Worm (Caenorhabditis elegans): ENCODE measurements around the gene fars-2.

fars-2 gene

DNA sequence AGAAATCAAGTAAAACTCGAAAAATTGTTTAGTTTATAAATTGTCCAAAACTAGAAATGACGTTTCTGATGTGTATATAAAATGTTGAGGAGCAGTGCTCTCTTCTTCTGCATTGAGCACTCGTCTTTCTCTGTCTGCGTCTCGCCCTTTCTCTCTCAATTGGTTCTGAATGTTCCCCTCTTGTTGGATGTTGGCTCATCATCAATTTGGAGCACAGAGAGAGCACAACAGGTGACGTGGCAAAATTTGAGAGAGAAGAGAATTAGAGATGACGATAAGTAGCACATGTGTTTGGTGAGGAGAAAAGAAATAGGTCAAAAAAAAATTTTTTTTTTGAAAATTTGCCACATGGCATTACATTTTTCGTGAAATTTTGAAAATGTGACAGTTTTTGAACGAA lies 9.7 kb downstream of the fars-2 start (continued):
- TF ChIP-seq sem-4 (tag; optimal IDR thresholded peaks at IDR 0.05) (peak; percentile 23), unc-55 (GFP tag; optimal IDR thresholded peaks at IDR 0.05) (peak; percentile 58), nhr-10 (tag; optimal IDR thresholded peaks at IDR 0.05) (no peak)

DNA sequence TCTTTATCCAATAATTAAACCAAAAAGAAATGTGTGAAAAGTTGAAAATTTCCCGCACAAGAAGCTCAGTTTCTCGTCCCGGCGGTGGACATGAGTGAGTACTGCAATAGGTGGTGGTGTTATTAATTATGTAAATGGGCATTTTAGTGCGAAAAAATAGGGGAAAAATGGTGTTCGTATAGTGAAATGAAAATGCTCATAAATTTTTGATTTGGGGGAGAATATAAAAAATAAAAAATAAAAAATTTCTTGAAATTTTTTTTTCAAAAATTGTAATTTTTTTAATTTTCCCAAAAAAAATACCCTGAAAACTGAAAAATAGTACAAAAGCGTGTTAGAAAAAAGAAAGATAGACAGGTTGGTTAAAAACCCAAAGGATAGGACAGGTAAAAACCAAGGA lies 12.0 kb downstream of the fars-2 start, which contains the start of gene gly-4:
gly-4 (minus strand) TSS at position 101 of the 400 bp plus-strand sequence.
- no peak for TF ChIP-seq alr-1 (tag; optimal IDR thresholded peaks at IDR 0.05)
- no peak for TF ChIP-seq ztf-1 (GFP tag; conservative IDR thresholded peaks at IDR 0.05)
- no peak for TF ChIP-seq lsy-2 (tag; optimal IDR thresholded peaks at IDR 0.05)
- TF ChIP-seq blmp-1 (tag; optimal IDR thresholded peaks at IDR 0.05; ENCODE audit: insufficient read depth): no peak
- TF ChIP-seq unc-55 (GFP tag; optimal IDR thresholded peaks at IDR 0.05): no peak
- no peak for TF ChIP-seq nhr-237 (tag; optimal IDR thresholded peaks at IDR 0.05)
- TF ChIP-seq ztf-11 (tag; optimal IDR thresholded peaks at IDR 0.05): no peak
- no peak for TF ChIP-seq zag-1 (tag; optimal IDR thresholded peaks at IDR 0.05)

ce11 chrV:19882916-19883315 lies 24.3 kb downstream of the fars-2 start, which contains the start of gene Y116F11B.13:
Y116F11B.13 (plus strand) TSS chrV:19883216.
- TF ChIP-seq elt-3 (tag; optimal IDR thresholded peaks at IDR 0.05): no peak
- no peak for TF ChIP-seq mbf-1 (tag; optimal IDR thresholded peaks at IDR 0.05)
- TF ChIP-seq mab-5 (tag; optimal IDR thresholded peaks at IDR 0.05): no peak
- no peak for TF ChIP-seq ceh-82 (tag; optimal IDR thresholded peaks at IDR 0.05)
- TF ChIP-seq skn-1 (tag; optimal IDR thresholded peaks at IDR 0.05): no peak
- TF ChIP-seq C34F6.9 (tag; optimal IDR thresholded peaks at IDR 0.05): no peak
- no peak for TF ChIP-seq lin-39 (tag; optimal IDR thresholded peaks at IDR 0.05)
- TF ChIP-seq lin-13 (GFP tag; optimal IDR thresholded peaks at IDR 0.05): no peak
- no peak for TF ChIP-seq lin-11 (tag; optimal IDR thresholded peaks at IDR 0.05)
- no peak for TF ChIP-seq nhr-129 (tag; optimal IDR thresholded peaks at IDR 0.05)
- no peak for TF ChIP-seq F13H6.1 (tag; optimal IDR thresholded peaks at IDR 0.05)
- no peak for TF ChIP-seq alr-1 (tag; optimal IDR thresholded peaks at IDR 0.05)
- no peak for TF ChIP-seq aly-2 (tag; optimal IDR thresholded peaks at IDR 0.05)
- no peak for TF ChIP-seq blmp-1 (tag; optimal IDR thresholded peaks at IDR 0.05; ENCODE audit: insufficient read depth)
- TF ChIP-seq dmd-4 (tag; optimal IDR thresholded peaks at IDR 0.05): no peak
- no peak for TF ChIP-seq egl-27 (tag; optimal IDR thresholded peaks at IDR 0.05)
- TF ChIP-seq sem-4 (tag; optimal IDR thresholded peaks at IDR 0.05): no peak
- no peak for TF ChIP-seq nhr-237 (tag; optimal IDR thresholded peaks at IDR 0.05)
- TF ChIP-seq nhr-77 (tag; optimal IDR thresholded peaks at IDR 0.05): no peak
- no peak for TF ChIP-seq elt-1 (tag; optimal IDR thresholded peaks at IDR 0.05)

DNA sequence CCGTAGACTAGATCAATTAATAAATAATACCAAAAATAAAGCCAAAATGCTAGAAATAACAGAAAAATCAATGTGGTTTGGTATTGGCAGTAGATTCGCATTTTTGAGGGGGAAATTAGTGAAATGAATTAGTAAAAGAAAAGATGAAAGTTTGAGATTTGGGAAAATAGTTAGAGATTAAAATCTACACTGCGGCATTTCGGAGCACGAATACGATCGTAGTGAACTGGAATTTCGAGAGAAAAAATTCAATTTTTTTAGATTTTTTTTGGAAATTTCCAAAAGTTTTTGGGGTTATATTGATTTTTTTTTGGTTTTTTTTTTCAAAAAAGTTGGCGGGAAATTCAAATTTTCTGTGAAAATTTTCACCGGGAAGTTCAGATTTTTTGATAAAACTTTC lies 39.4 kb downstream of the fars-2 start, which contains the start of gene Y116F11B.9:
Y116F11B.9 (minus strand) TSS at position 101 of the 400 bp plus-strand sequence.
- TF ChIP-seq unc-55 (GFP tag; optimal IDR thresholded peaks at IDR 0.05) (no peak), ztf-11 (tag; optimal IDR thresholded peaks at IDR 0.05) (no peak), nhr-21 (tag; optimal IDR thresholded peaks at IDR 0.05) (no peak), ZK546.5 (tag; optimal IDR thresholded peaks at IDR 0.05) (no peak), nhr-237 (tag; optimal IDR thresholded peaks at IDR 0.05) (no peak), nhr-129 (tag; optimal IDR thresholded peaks at IDR 0.05) (no peak), gmeb-1 (tag; optimal IDR thresholded peaks at IDR 0.05) (no peak), nhr-12 (tag; optimal IDR thresholded peaks at IDR 0.05) (no peak)

- TF ChIP-seq C34F6.9 (tag; optimal IDR thresholded peaks at IDR 0.05) (no peak), unc-39 (tag; optimal IDR thresholded peaks at IDR 0.05) (no peak), nhr-21 (tag; optimal IDR thresholded peaks at IDR 0.05) (no peak), nhr-6 (tag; optimal IDR thresholded peaks at IDR 0.05) (no peak), Y55F3AM.14 (GFP tag; optimal IDR thresholded peaks at IDR 0.05) (no peak), ztf-4 (tag; optimal IDR thresholded peaks at IDR 0.05) (no peak), lin-11 (tag; optimal IDR thresholded peaks at IDR 0.05) (no peak), crh-2 (tag; optimal IDR thresholded peaks at IDR 0.05) (no peak), lin-39 (tag; optimal IDR thresholded peaks at IDR 0.05) (no peak), gmeb-1 (tag; optimal IDR thresholded peaks at IDR 0.05) (no peak), unc-62 (GFP tag; optimal IDR thresholded peaks at IDR 0.05) (no peak), lsy-2 (tag; optimal IDR thresholded peaks at IDR 0.05) (no peak), nhr-237 (tag; optimal IDR thresholded peaks at IDR 0.05) (no peak), skn-1 (tag; optimal IDR thresholded peaks at IDR 0.05) (no peak), peb-1 (tag; optimal IDR thresholded peaks at IDR 0.05) (no peak), fos-1 (tag; optimal IDR thresholded peaks at IDR 0.05) (no peak), snpc-4 (tag; optimal IDR thresholded peaks at IDR 0.05) (no peak), nhr-11 (tag; optimal IDR thresholded peaks at IDR 0.05) (no peak), ceh-16 (tag; optimal IDR thresholded peaks at IDR 0.05) (no peak), ama-1 (optimal IDR thresholded peaks at IDR 0.05) (no peak)
These were observed 47.0 kb downstream of the fars-2 start for ce11 chrV:19860225-19860624.
